Fruit fly (Drosophila melanogaster) whole organism, wandering third instar larva: Measurements from ENCODE around the gene CG16772.

ENCODE experiments used
- CrebA ChIP-seq: fragments of 200-800 bp; sonication (Bioruptor generic); optimal IDR thresholded peaks from 2 replicates; lab custom pipeline; 2016; ENCODE audit warnings: missing biosample characterization, mild to moderate bottlenecking, missing genetic modification characterization, borderline replicate concordance
- GATAd ChIP-seq: sonication (Bioruptor generic); optimal IDR thresholded peaks from 2 replicates; lab custom pipeline; 2016; ENCODE audit warnings: missing biosample characterization, missing genetic modification characterization
- OdsH ChIP-seq: fragments of 200-800 bp; sonication (Bioruptor generic); optimal IDR thresholded peaks from 2 replicates; lab custom pipeline; 2016; ENCODE audit warnings: missing biosample characterization, mild to moderate bottlenecking, missing genetic modification characterization
- Rel ChIP-seq, 2 experiments: fragments of 200-800 bp; sonication (Bioruptor generic) in 1 of 2; optimal IDR thresholded peaks; 2 replicates in 1 of 2; 3 replicates in 1 of 2; lab custom pipeline; 2016 to 2019; ENCODE audit warnings: mild to moderate bottlenecking in 2 of 2, missing biosample characterization in 2 of 2, missing genetic modification characterization in 2 of 2, moderate library complexity in 1 of 2
- Vsx2 ChIP-seq: fragments of 200-300, 225-300 bp; sonication (Bioruptor generic); optimal IDR thresholded peaks from 2 replicates; lab custom pipeline; 2018; ENCODE audit warnings: missing biosample characterization, missing genetic modification characterization; ENCODE audit not compliant: partially characterized antibody
- dmrt93B ChIP-seq: fragments of 200-800 bp; sonication (Bioruptor generic); optimal IDR thresholded peaks from 2 replicates; lab custom pipeline; 2018; ENCODE audit warnings: missing biosample characterization, mild to moderate bottlenecking, missing genetic modification characterization
- fru ChIP-seq: fragments of 200-800 bp; sonication (Bioruptor generic); optimal IDR thresholded peaks from 3 replicates; lab custom pipeline; 2016; ENCODE audit warnings: missing biosample characterization, mild to moderate bottlenecking, missing genetic modification characterization
- lola ChIP-seq: fragments of >200 bp; optimal IDR thresholded peaks from 2 replicates; lab custom pipeline; 2017; ENCODE audit warnings: missing biosample characterization, missing genetic modification characterization
- psq ChIP-seq: fragments of 200-800 bp; sonication (Bioruptor generic); optimal IDR thresholded peaks from 3 replicates; lab custom pipeline; 2017; ENCODE audit warnings: missing biosample characterization, mild to moderate bottlenecking, missing genetic modification characterization, moderate library complexity
- sage ChIP-seq: fragments of 200-800 bp; sonication (Bioruptor generic); optimal IDR thresholded peaks from 2 replicates; lab custom pipeline; 2016; ENCODE audit warnings: missing biosample characterization, mild to moderate bottlenecking, missing genetic modification characterization
- sv ChIP-seq: fragments of 200-800 bp; sonication (Bioruptor generic); optimal IDR thresholded peaks from 3 replicates; lab custom pipeline; 2016; ENCODE audit warnings: missing biosample characterization, missing genetic modification characterization

dm6 chr2L:19967390-19967789 is 4.9 kb downstream of the CG16772 start, which contains the start of gene Hf:
- no peak for TF ChIP-seq CrebA (GFP tag; lab: Kevin White, UChicago)
- no peak for TF ChIP-seq fru
- TF ChIP-seq dmrt93B (GFP tag; lab: Kevin White, UChicago), result no peak
- TF ChIP-seq OdsH (GFP tag; lab: Kevin White, UChicago), result no peak
- TF ChIP-seq psq (GFP tag; lab: Kevin White, UChicago), result no peak
- TF ChIP-seq sage, result no peak
- no peak for TF ChIP-seq sv
- no peak for TF ChIP-seq GATAd (GFP tag; lab: Kevin White, UChicago)
- TF ChIP-seq Vsx2 (GFP tag; lab: Kevin White, UChicago), result no peak
- no peak for TF ChIP-seq lola (GFP tag; lab: Kevin White, UChicago)
- no peak for TF ChIP-seq Rel (GFP tag; optimal IDR thresholded peaks at IDR 0.05; lab: Kevin White, UChicago)
- TF ChIP-seq Rel (tag; optimal IDR thresholded peaks at IDR 0.05; lab: Kevin White, UChicago), result no peak
